Fruit fly (Drosophila melanogaster) whole organism, embryonic: ENCODE data around the gene Lmpt.

Experiments used
- Aef1 ChIP-seq: fragments of 200-800 bp; sonication (Bioruptor generic); IDR thresholded peaks from 3 replicates; pipeline ENCODE4 v1.3.6; 2022; ENCODE audit warnings: missing biosample characterization, missing genetic modification characterization
- BEAF-32 ChIP-seq: fragments of 200-800 bp; sonication (Bioruptor generic); optimal IDR thresholded peaks from 3 replicates; lab custom pipeline; 2017; ENCODE audit warnings: missing biosample characterization, missing genetic modification characterization, mild to moderate bottlenecking, moderate library complexity, missing genetic modification reagents
- CG10147 ChIP-seq: fragments of 200-800 bp; sonication (Bioruptor generic); optimal IDR thresholded peaks from 2 replicates; lab custom pipeline; 2019; ENCODE audit warnings: missing biosample characterization, mild to moderate bottlenecking, missing genetic modification characterization, moderate library complexity
- CG10209 ChIP-seq: fragments of 200-800 bp; sonication (Bioruptor generic); optimal IDR thresholded peaks from 3 replicates; lab custom pipeline; 2017; ENCODE audit warnings: missing biosample characterization, mild to moderate bottlenecking, missing genetic modification characterization, missing genetic modification reagents
- CG10462 ChIP-seq: fragments of 200-800 bp; sonication (Bioruptor generic); optimal IDR thresholded peaks from 2 replicates; lab custom pipeline; 2016; ENCODE audit warnings: missing biosample characterization, missing genetic modification characterization
- CG11696 ChIP-seq: fragments of 200-800 bp; sonication (Bioruptor generic); IDR thresholded peaks from 2 replicates; pipeline ENCODE4 v1.3.6; 2022; ENCODE audit warnings: missing biosample characterization, missing genetic modification characterization
- CG12104 ChIP-seq: fragments of 200-800 bp; sonication (Bioruptor generic); optimal IDR thresholded peaks from 3 replicates; lab custom pipeline; 2016; ENCODE audit warnings: missing biosample characterization, missing genetic modification characterization
- CG12236 ChIP-seq: fragments of 200-800 bp; sonication (Bioruptor generic); optimal IDR thresholded peaks from 2 replicates; lab custom pipeline; 2016; ENCODE audit warnings: missing biosample characterization, missing genetic modification characterization
- CG1233 ChIP-seq: fragments of 200-800 bp; sonication (Bioruptor generic); optimal IDR thresholded peaks from 4 replicates; lab custom pipeline; 2018; ENCODE audit warnings: missing biosample characterization, mild to moderate bottlenecking, missing genetic modification characterization
- CG14860 ChIP-seq: fragments of 200-800 bp; sonication (Bioruptor generic); IDR thresholded peaks from 3 replicates; pipeline ENCODE4 v1.3.6; 2022; ENCODE audit warnings: missing biosample characterization, missing genetic modification characterization; ENCODE audit not compliant: partially characterized antibody
- CG16863 ChIP-seq: fragments of 200-800 bp; sonication (Bioruptor generic); optimal IDR thresholded peaks from 3 replicates; lab custom pipeline; 2016; ENCODE audit warnings: missing biosample characterization, missing genetic modification characterization
- CG18011 ChIP-seq: fragments of 200-800 bp; sonication (Bioruptor generic); optimal IDR thresholded peaks from 2 replicates; lab custom pipeline; 2017; ENCODE audit warnings: missing biosample characterization, missing genetic modification characterization, mild to moderate bottlenecking, moderate library complexity, missing genotype
- CG1832 ChIP-seq: fragments of 200-800 bp; sonication (Bioruptor generic); optimal IDR thresholded peaks from 2 replicates; lab custom pipeline; 2017; ENCODE audit warnings: missing biosample characterization, mild to moderate bottlenecking, missing genetic modification characterization, inconsistent platforms
- CG18599 ChIP-seq: fragments of 200-800 bp; sonication (Bioruptor generic); optimal IDR thresholded peaks from 3 replicates; lab custom pipeline; 2017; ENCODE audit warnings: missing biosample characterization, missing genetic modification characterization, mild to moderate bottlenecking, moderate library complexity, missing genetic modification reagents
- CG2199 ChIP-seq: fragments of 200-800 bp; sonication (Bioruptor generic); IDR thresholded peaks from 3 replicates; pipeline ENCODE4 v1.3.6; 2022; ENCODE audit warnings: missing biosample characterization, missing genetic modification characterization
- CG2678 ChIP-seq: fragments of 200-800 bp; sonication (Bioruptor generic); optimal IDR thresholded peaks from 3 replicates; lab custom pipeline; 2019; ENCODE audit warnings: missing biosample characterization, mild to moderate bottlenecking, missing genetic modification characterization, moderate library complexity
- CG2712 ChIP-seq: fragments of 200-800 bp; optimal IDR thresholded peaks from 3 replicates; lab custom pipeline; 2019; ENCODE audit warnings: missing biosample characterization, mild to moderate bottlenecking, missing genetic modification characterization, moderate library complexity
- CG31224 ChIP-seq: fragments of 200-800 bp; sonication (Bioruptor generic); IDR thresholded peaks from 2 replicates; pipeline ENCODE4 v1.3.6; 2022; ENCODE audit warnings: missing biosample characterization, missing genetic modification characterization
- CG31441 ChIP-seq: fragments of 200-800 bp; sonication (Bioruptor generic); IDR thresholded peaks from 2 replicates; pipeline ENCODE4 v1.3.6; 2022; ENCODE audit warnings: missing biosample characterization, missing genetic modification characterization
- CG6765 ChIP-seq: fragments of 200-800 bp; sonication (Bioruptor generic); optimal IDR thresholded peaks from 3 replicates; lab custom pipeline; 2017; ENCODE audit warnings: missing biosample characterization, mild to moderate bottlenecking, missing genetic modification characterization
- CG7271 ChIP-seq: fragments of 200-800 bp; sonication (Bioruptor generic); optimal IDR thresholded peaks from 2 replicates; lab custom pipeline; 2018; ENCODE audit warnings: missing biosample characterization, mild to moderate bottlenecking, missing genetic modification characterization, moderate library complexity
- CG7372 ChIP-seq: fragments of 200-800 bp; sonication (Bioruptor generic); IDR thresholded peaks from 2 replicates; pipeline ENCODE4 v1.3.6; 2022; ENCODE audit warnings: missing biosample characterization, missing genetic modification characterization
- CG8290 ChIP-seq, 3 experiments: fragments of 200-800 bp; sonication (Bioruptor generic); optimal IDR thresholded peaks; 2 replicates each; lab custom pipeline; 2016 to 2019; ENCODE audit warnings: missing biosample characterization in 3 of 3, missing genetic modification characterization in 3 of 3, mild to moderate bottlenecking in 2 of 3, moderate library complexity in 1 of 3
- CG8359 ChIP-seq: fragments of 200-800 bp; sonication (Bioruptor generic); optimal IDR thresholded peaks from 2 replicates; lab custom pipeline; 2017; ENCODE audit warnings: missing biosample characterization, mild to moderate bottlenecking, missing genetic modification characterization, borderline replicate concordance
- CG9876 ChIP-seq: fragments of 200-800 bp; sonication (Bioruptor generic); optimal IDR thresholded peaks from 2 replicates; lab custom pipeline; 2016; ENCODE audit warnings: missing biosample characterization, missing genetic modification characterization
- Drgx ChIP-seq: fragments of 200-800 bp; sonication (Bioruptor generic); IDR thresholded peaks from 2 replicates; pipeline ENCODE4 v1.3.6; 2022; ENCODE audit warnings: missing biosample characterization, missing genetic modification characterization
- Fer3 ChIP-seq: fragments of 200-800 bp; sonication (Bioruptor generic); optimal IDR thresholded peaks from 2 replicates; lab custom pipeline; 2018; ENCODE audit warnings: missing biosample characterization, mild to moderate bottlenecking, missing genetic modification characterization, moderate library complexity
- HmgD ChIP-seq: fragments of 200-800 bp; sonication (Bioruptor generic); optimal IDR thresholded peaks from 3 replicates; lab custom pipeline; 2016; ENCODE audit warnings: missing biosample characterization, missing genetic modification characterization
- Kr ChIP-seq: fragments of 200-800 bp; sonication (Bioruptor generic); optimal IDR thresholded peaks from 2 replicates; lab custom pipeline; 2017; ENCODE audit warnings: missing biosample characterization, mild to moderate bottlenecking, missing genetic modification characterization
- MESR4 ChIP-seq: fragments of 200-800 bp; sonication (Bioruptor generic); optimal IDR thresholded peaks from 2 replicates; lab custom pipeline; 2018; ENCODE audit warnings: missing biosample characterization, mild to moderate bottlenecking, missing genetic modification characterization, moderate library complexity
- Mrtf ChIP-seq: fragments of 200-800 bp; sonication (Bioruptor generic); IDR thresholded peaks from 3 replicates; pipeline ENCODE4 v1.3.6; 2022; ENCODE audit warnings: missing biosample characterization, missing genetic modification characterization
- Myb ChIP-seq: fragments of 200-800 bp; sonication (Bioruptor generic); optimal IDR thresholded peaks from 2 replicates; lab custom pipeline; 2016; ENCODE audit warnings: missing biosample characterization, missing genetic modification characterization
- NC2β ChIP-seq: fragments of 200-800 bp; sonication (Bioruptor generic); optimal IDR thresholded peaks from 2 replicates; lab custom pipeline; 2016; ENCODE audit warnings: missing biosample characterization, missing genetic modification characterization
- Nf-YA ChIP-seq: fragments of 200-800 bp; sonication (Bioruptor generic); IDR thresholded peaks from 2 replicates; pipeline ENCODE4 v1.3.6; 2022; ENCODE audit warnings: missing biosample characterization, missing genetic modification characterization
- Ptx1 ChIP-seq: fragments of 200-800 bp; sonication (Bioruptor generic); IDR thresholded peaks from 2 replicates; pipeline ENCODE4 v1.3.6; 2022; ENCODE audit warnings: missing biosample characterization, missing genetic modification characterization
- abd-A ChIP-seq: fragments of 200-800 bp; sonication (Bioruptor generic); optimal IDR thresholded peaks from 3 replicates; lab custom pipeline; 2019; ENCODE audit warnings: missing biosample characterization, mild to moderate bottlenecking, missing genetic modification characterization, moderate library complexity
- ap ChIP-seq: fragments of 200-800 bp; sonication (Bioruptor generic); IDR thresholded peaks from 2 replicates; pipeline ENCODE4 v1.3.6; 2022; ENCODE audit warnings: missing biosample characterization, missing genetic modification characterization
- crc ChIP-seq: fragments of 200-800 bp; sonication (Bioruptor generic); optimal IDR thresholded peaks from 2 replicates; lab custom pipeline; 2016; ENCODE audit warnings: missing biosample characterization, missing genetic modification characterization
- dati ChIP-seq: fragments of 200-800 bp; sonication (Bioruptor generic); IDR thresholded peaks from 2 replicates; pipeline ENCODE4 v1.3.6; 2022; ENCODE audit warnings: missing biosample characterization, missing genetic modification characterization
- fd3F ChIP-seq: fragments of 200-800 bp; sonication (Bioruptor generic); optimal IDR thresholded peaks from 2 replicates; lab custom pipeline; 2018; ENCODE audit warnings: missing biosample characterization, mild to moderate bottlenecking, missing genetic modification characterization, moderate library complexity
- fru ChIP-seq: fragments of >200 bp; optimal IDR thresholded peaks from 2 replicates; lab custom pipeline; 2017
- ftz-f1 ChIP-seq: fragments of 200-800 bp; sonication (Bioruptor generic); optimal IDR thresholded peaks from 2 replicates; lab custom pipeline; 2016; ENCODE audit warnings: missing biosample characterization, missing genetic modification characterization
- gce ChIP-seq: fragments of 200-800 bp; sonication (Bioruptor generic); IDR thresholded peaks from 3 replicates; pipeline ENCODE4 v1.3.6; 2022; ENCODE audit warnings: missing biosample characterization, missing genetic modification characterization
- gem ChIP-seq: fragments of 200-800 bp; sonication (Bioruptor generic); optimal IDR thresholded peaks from 2 replicates; lab custom pipeline; 2019; ENCODE audit warnings: missing biosample characterization, mild to moderate bottlenecking, missing genetic modification characterization, moderate library complexity
- inv ChIP-seq: fragments of 200-800 bp; sonication (Bioruptor generic); IDR thresholded peaks from 2 replicates; pipeline ENCODE4 v1.3.6; 2022; ENCODE audit warnings: missing biosample characterization, missing genetic modification characterization; ENCODE audit not compliant: partially characterized antibody
- lilli ChIP-seq: fragments of 200-800 bp; sonication (Bioruptor generic); optimal IDR thresholded peaks from 3 replicates; lab custom pipeline; 2016; ENCODE audit warnings: missing biosample characterization, missing genetic modification characterization
- ro ChIP-seq: fragments of 200-800 bp; sonication (Bioruptor generic); IDR thresholded peaks from 2 replicates; pipeline ENCODE4 v1.3.6; 2022; ENCODE audit warnings: missing biosample characterization, missing genetic modification characterization
- tgo ChIP-seq: fragments of 200-800 bp; sonication (Bioruptor generic); IDR thresholded peaks from 3 replicates; pipeline ENCODE4 v1.3.6; 2022; ENCODE audit warnings: missing biosample characterization, missing genetic modification characterization
- unc-4 ChIP-seq: fragments of 200-800 bp; sonication (Bioruptor generic); IDR thresholded peaks from 2 replicates; pipeline ENCODE4 v1.3.6; 2022; ENCODE audit warnings: missing biosample characterization, missing genetic modification characterization; ENCODE audit not compliant: partially characterized antibody
- yki ChIP-seq: fragments of >200 bp; optimal IDR thresholded peaks from 3 replicates; lab custom pipeline; 2018

The Lmpt gene

DNA sequence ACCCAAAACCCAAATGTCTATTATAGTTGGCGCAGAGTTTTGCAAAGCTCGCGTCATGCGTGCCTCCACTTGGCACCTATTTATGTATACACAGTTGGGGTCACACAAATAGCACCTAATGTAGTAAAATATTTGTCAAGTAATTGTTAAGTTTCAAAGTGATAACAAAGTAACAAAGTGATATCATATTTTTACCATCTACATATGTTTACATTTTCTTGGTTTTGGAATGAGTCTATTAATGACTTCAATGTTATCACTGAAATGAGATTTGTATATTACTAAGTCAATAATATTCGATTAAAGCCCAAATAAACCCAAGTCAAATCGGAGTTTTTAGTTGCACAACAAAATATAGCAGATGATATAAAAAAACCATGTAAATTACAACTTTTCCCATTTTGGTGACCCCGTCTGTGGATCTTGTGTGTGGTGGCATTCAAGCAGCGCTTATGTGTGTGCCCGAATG, 7.4 kb downstream of the Lmpt start (continued):
- TF ChIP-seq CG7271 (tag; lab: Kevin White, UChicago): no peak
- TF ChIP-seq abd-A (tag; lab: Kevin White, UChicago): no peak
- no peak for TF ChIP-seq fru
- TF ChIP-seq ap: no peak
- TF ChIP-seq dati (GFP tag; lab: Robert Waterston, UW): no peak
- TF ChIP-seq CG9876 (GFP tag; lab: Kevin White, UChicago): peak; percentile 24
- peak; percentile 69 for TF ChIP-seq CG31441 (GFP tag; lab: Robert Waterston, UW)
- TF ChIP-seq unc-4 (GFP tag; lab: Robert Waterston, UW): no peak
- TF ChIP-seq CG12236 (GFP tag; lab: Kevin White, UChicago): peak; percentile 45
- TF ChIP-seq ro (GFP tag; lab: Robert Waterston, UW): no peak
- TF ChIP-seq MESR4 (GFP tag; lab: Kevin White, UChicago): no peak
- TF ChIP-seq gem: peak; percentile 87
- TF ChIP-seq crc (GFP tag; lab: Kevin White, UChicago): peak; percentile 54
- peak; percentile 71 for TF ChIP-seq CG6765
- TF ChIP-seq Aef1 (GFP tag; lab: Robert Waterston, UW): peak; percentile 28; the same call in 1 of the 3 replicates
- peak; percentile 78 for TF ChIP-seq CG2712 (tag; lab: Kevin White, UChicago)
- TF ChIP-seq HmgD (GFP tag; lab: Kevin White, UChicago): no peak
- 0 out of 3 replicates have a peak, but pooled peaks have one; percentile 18 for TF ChIP-seq gce (GFP tag; lab: Robert Waterston, UW)
- peak; percentile 47; the same call in 1 of the 2 replicates for TF ChIP-seq CG31224 (GFP tag; lab: Robert Waterston, UW)
- TF ChIP-seq CG10209 (GFP tag; lab: Kevin White, UChicago): peak; percentile 78
- peak; percentile 30 for TF ChIP-seq CG10462 (GFP tag; lab: Kevin White, UChicago)
- peak; percentile 73 for TF ChIP-seq CG18599
- no peak for TF ChIP-seq CG2199 (GFP tag; lab: Robert Waterston, UW)
- 0 out of 2 replicates have a peak, but pooled peaks have one; percentile 30 for TF ChIP-seq CG7372 (GFP tag; lab: Robert Waterston, UW)
- TF ChIP-seq tgo (GFP tag; lab: Robert Waterston, UW): peak; percentile 54
- TF ChIP-seq ftz-f1: no peak
- peak; percentile 53 for TF ChIP-seq Myb (GFP tag; lab: Kevin White, UChicago)
- TF ChIP-seq BEAF-32 (GFP tag; lab: Kevin White, UChicago): no peak
- TF ChIP-seq NC2β (GFP tag; lab: Kevin White, UChicago): peak; percentile 8
- no peak for TF ChIP-seq CG1832 (GFP tag; lab: Kevin White, UChicago)
- TF ChIP-seq Fer3 (tag; lab: Kevin White, UChicago): peak; percentile 67
- no peak for TF ChIP-seq Nf-YA (GFP tag; lab: Robert Waterston, UW)
- TF ChIP-seq CG8359: peak; percentile 42
- TF ChIP-seq CG18011 (GFP tag; lab: Kevin White, UChicago): peak; percentile 33
- no peak for TF ChIP-seq CG14860
- no peak for TF ChIP-seq inv (GFP tag; lab: Robert Waterston, UW)
- TF ChIP-seq CG11696 (GFP tag; lab: Robert Waterston, UW): peak; percentile 77
- peak; percentile 58 for TF ChIP-seq CG16863 (GFP tag; lab: Kevin White, UChicago)
- peak; percentile 75 for TF ChIP-seq CG10147 (GFP tag; lab: Kevin White, UChicago)
- TF ChIP-seq Ptx1 (GFP tag; lab: Robert Waterston, UW): peak; percentile 74
- TF ChIP-seq yki (lab: Kevin White, UChicago): no peak
- TF ChIP-seq CG12104: peak; percentile 78
- no peak for TF ChIP-seq Kr (GFP tag; lab: Kevin White, UChicago)
- peak; percentile 41 for TF ChIP-seq fd3F (GFP tag; lab: Kevin White, UChicago)
- TF ChIP-seq Drgx (GFP tag; lab: Robert Waterston, UW): peak; percentile 79
- TF ChIP-seq Mrtf (GFP tag; lab: Robert Waterston, UW): 0 out of 3 replicates have a peak, but pooled peaks have one; percentile 34
- TF ChIP-seq CG8290 (GFP tag; optimal IDR thresholded peaks at IDR 0.05; lab: Kevin White, UChicago): no peak
- peak in 1 of 2 experiments; percentile 70 for TF ChIP-seq CG8290 (tag; optimal IDR thresholded peaks at IDR 0.05; lab: Kevin White, UChicago)
- peak; percentile 91 for TF ChIP-seq CG2678 (tag; lab: Kevin White, UChicago)
- peak; percentile 73 for TF ChIP-seq lilli (GFP tag; lab: Kevin White, UChicago)
- peak; percentile 72 for TF ChIP-seq CG1233 (GFP tag; lab: Kevin White, UChicago)
